Worm (Caenorhabditis elegans) whole organism, L4 larva: Measurements from ENCODE around the gene nhr-210.

ENCODE experiments used
- D1046.2 ChIP-seq: fragments of 200-800 bp; sonication (Bioruptor generic); IDR thresholded peaks from 2 replicates; pipeline ENCODE4 v1.3.6; 2022; ENCODE audit warnings: missing genetic modification characterization, missing compliant biosample characterization
- F10B5.3 ChIP-seq: sonication (generic microtip); optimal IDR thresholded peaks from 2 replicates; lab custom pipeline; 2016; ENCODE audit warnings: mild to moderate bottlenecking, missing genetic modification characterization, missing compliant biosample characterization
- F49E8.2 ChIP-seq: sonication (generic microtip); optimal IDR thresholded peaks from 2 replicates; lab custom pipeline; 2016; ENCODE audit warnings: missing compliant biosample characterization, mild to moderate bottlenecking, missing genetic modification characterization, borderline replicate concordance
- R02D3.7 ChIP-seq: fragments of 150-350 bp; sonication (generic microtip); optimal IDR thresholded peaks from 3 replicates; lab custom pipeline; 2014; ENCODE audit warnings: missing biosample characterization, missing genetic modification characterization
- Y105C5A.15 ChIP-seq: fragments of 200-800 bp; sonication (Bioruptor generic); IDR thresholded peaks from 2 replicates; pipeline ENCODE4 v1.3.6; 2022; ENCODE audit warnings: missing genetic modification characterization, missing compliant biosample characterization
- ZK337.2 ChIP-seq: fragments of 200-800 bp; sonication (Bioruptor generic); IDR thresholded peaks from 2 replicates; pipeline ENCODE4 v1.3.6; 2022; ENCODE audit warnings: missing genetic modification reagents, missing genetic modification characterization, missing compliant biosample characterization
- ZK546.5 ChIP-seq, 2 experiments: sonication (generic microtip); optimal IDR thresholded peaks; 2 replicates each; lab custom pipeline; 2017; ENCODE audit warnings: missing biosample characterization in 2 of 2, missing genetic modification characterization in 2 of 2
- aha-1 ChIP-seq: fragments of 150-350 bp; peaks from one replicate; lab custom pipeline; 2014; ENCODE audit warnings: missing biosample characterization, missing genetic modification characterization
- aly-2 ChIP-seq: sonication (generic microtip); optimal IDR thresholded peaks from 2 replicates; lab custom pipeline; 2018; ENCODE audit warnings: missing biosample characterization, missing genetic modification characterization
- ceh-20 ChIP-seq: fragments of 200-800 bp; sonication (Bioruptor generic); IDR thresholded peaks from 2 replicates; pipeline ENCODE4 v1.3.6; 2022; ENCODE audit warnings: missing genetic modification reagents, missing genetic modification characterization, missing compliant biosample characterization
- ceh-44 ChIP-seq: fragments of 200-800 bp; sonication (Bioruptor generic); IDR thresholded peaks from 2 replicates; pipeline ENCODE4 v1.3.6; 2022; ENCODE audit warnings: missing genetic modification reagents, missing genetic modification characterization, missing compliant biosample characterization
- ces-1 ChIP-seq: fragments of 150-350 bp; sonication (generic microtip); optimal IDR thresholded peaks from 4 replicates; lab custom pipeline; 2014; ENCODE audit warnings: missing biosample characterization, missing genetic modification reagents, missing genetic modification characterization
- daf-16 ChIP-seq, 3 experiments: sonication (generic microtip); optimal IDR thresholded peaks; 2 replicates each; lab custom pipeline; 2016 to 2017; ENCODE audit warnings: missing genetic modification characterization in 3 of 3, missing genetic modification reagents in 3 of 3, mild to moderate bottlenecking in 2 of 3, missing compliant biosample characterization in 2 of 3, missing biosample characterization in 1 of 3, moderate library complexity in 1 of 3
- daf-19 ChIP-seq: fragments of 200-800 bp; sonication (Bioruptor generic); conservative IDR thresholded peaks from 2 replicates; pipeline ENCODE4 v1.3.6; 2022; ENCODE audit warnings: missing genetic modification characterization, missing compliant biosample characterization
- daf-8 ChIP-seq: fragments of 200-800 bp; sonication (Bioruptor generic); IDR thresholded peaks from 2 replicates; pipeline ENCODE4 v1.3.6; 2022; ENCODE audit warnings: missing genetic modification characterization, missing compliant biosample characterization
- dmd-6 ChIP-seq: fragments of 200-800 bp; sonication (Bioruptor generic); IDR thresholded peaks from 2 replicates; pipeline ENCODE4 v1.3.6; 2022; ENCODE audit warnings: missing genetic modification reagents, missing genetic modification characterization, missing compliant biosample characterization
- dve-1 ChIP-seq: sonication (generic microtip); optimal IDR thresholded peaks from 2 replicates; lab custom pipeline; 2017; ENCODE audit warnings: antibody characterized with exemption, mild to moderate bottlenecking, missing genetic modification characterization, missing compliant biosample characterization; ENCODE audit not compliant: insufficient read depth
- fkh-10 ChIP-seq: fragments of 150-350 bp; optimal IDR thresholded peaks from 2 replicates; lab custom pipeline; 2014; ENCODE audit warnings: missing biosample characterization, missing genetic modification reagents, missing genetic modification characterization
- fos-1 ChIP-seq: fragments of 150-350 bp; optimal IDR thresholded peaks from 2 replicates; lab custom pipeline; 2014; ENCODE audit warnings: missing biosample characterization, missing genetic modification characterization
- hif-1 ChIP-seq, 2 experiments: sonication (generic microtip); optimal IDR thresholded peaks; 2 replicates each; lab custom pipeline; 2016 to 2017; ENCODE audit warnings: missing compliant biosample characterization in 2 of 2, missing genetic modification characterization in 2 of 2, missing genetic modification reagents in 2 of 2, missing genotype in 2 of 2, mild to moderate bottlenecking in 1 of 2
- hlh-11 ChIP-seq: fragments of 200-800 bp; sonication (Bioruptor generic); optimal IDR thresholded peaks from 2 replicates; lab custom pipeline; 2018; ENCODE audit warnings: mild to moderate bottlenecking, missing genetic modification characterization, missing compliant biosample characterization
- hlh-30 ChIP-seq: sonication (generic microtip); optimal IDR thresholded peaks from 2 replicates; lab custom pipeline; 2017; ENCODE audit warnings: antibody characterized with exemption, mild to moderate bottlenecking, missing genetic modification characterization, missing compliant biosample characterization; ENCODE audit not compliant: insufficient read depth
- lin-1 ChIP-seq: fragments of 200-800 bp; sonication (Bioruptor generic); IDR thresholded peaks from 2 replicates; pipeline ENCODE4 v1.3.6; 2022; ENCODE audit warnings: missing genetic modification reagents, missing genetic modification characterization, missing compliant biosample characterization
- lin-15B ChIP-seq: fragments of 150-350 bp; sonication (generic microtip); optimal IDR thresholded peaks from 3 replicates; lab custom pipeline; 2014; ENCODE audit warnings: missing biosample characterization, missing genetic modification characterization
- lin-29 ChIP-seq: fragments of 200-800 bp; sonication (Bioruptor generic); IDR thresholded peaks from 2 replicates; pipeline ENCODE4 v1.3.6; 2022; ENCODE audit warnings: missing genetic modification reagents, missing genetic modification characterization, missing compliant biosample characterization
- lin-38 ChIP-seq: fragments of 200-800 bp; sonication (Bioruptor generic); IDR thresholded peaks from 2 replicates; pipeline ENCODE4 v1.3.6; 2022; ENCODE audit warnings: missing genetic modification reagents, missing genetic modification characterization, missing compliant biosample characterization
- lsy-2 ChIP-seq, 2 experiments: fragments of 150-350 bp in 1 of 2; sonication (generic microtip) in 1 of 2; optimal IDR thresholded peaks; 2 replicates each; lab custom pipeline; 2014 to 2017; ENCODE audit warnings: missing biosample characterization in 2 of 2, missing genetic modification characterization in 2 of 2
- mdl-1 ChIP-seq, 2 experiments: fragments of 150-350 bp in 1 of 2; sonication (generic microtip) in 1 of 2; optimal IDR thresholded peaks; 2 replicates each; lab custom pipeline; 2014 to 2017; ENCODE audit warnings: missing biosample characterization in 2 of 2, missing genetic modification characterization in 2 of 2
- mxl-2 ChIP-seq: fragments of 200-800 bp; sonication (Bioruptor generic); conservative IDR thresholded peaks from 2 replicates; pipeline ENCODE4 v1.3.6; 2022; ENCODE audit warnings: missing genetic modification reagents, missing genetic modification characterization, missing compliant biosample characterization
- nhr-25 ChIP-seq: sonication (generic microtip); optimal IDR thresholded peaks from 2 replicates; lab custom pipeline; 2017; ENCODE audit warnings: missing genetic modification characterization, mild to moderate bottlenecking, missing compliant biosample characterization, antibody characterized with exemption, moderate library complexity, borderline replicate concordance; ENCODE audit not compliant: insufficient read depth
- nhr-28 ChIP-seq: fragments of 150-350 bp; optimal IDR thresholded peaks from 2 replicates; lab custom pipeline; 2014; ENCODE audit warnings: missing biosample characterization, missing genetic modification characterization
- nhr-48 ChIP-seq: sonication (generic microtip); optimal IDR thresholded peaks from 2 replicates; lab custom pipeline; 2016; ENCODE audit warnings: mild to moderate bottlenecking, missing genetic modification characterization, missing compliant biosample characterization
- nhr-76 ChIP-seq: fragments of 150-350 bp; optimal IDR thresholded peaks from 2 replicates; lab custom pipeline; 2014; ENCODE audit warnings: missing biosample characterization, missing genetic modification characterization
- nhr-77 ChIP-seq: fragments of 150-350 bp; optimal IDR thresholded peaks from 2 replicates; lab custom pipeline; 2014; ENCODE audit warnings: missing biosample characterization, missing genetic modification characterization
- pha-4 ChIP-seq, 2 experiments: fragments of 150-350 bp in 1 of 2; fragments of 200-800 bp in 1 of 2; sonication (Bioruptor generic) in 1 of 2; IDR thresholded peaks in 1 of 2; optimal IDR thresholded peaks in 1 of 2; 2 replicates each; pipeline versions ENCODE4 v1.3.6 to Lab custom; 2014 to 2022; ENCODE audit warnings: missing genetic modification characterization in 2 of 2, missing genetic modification reagents in 2 of 2, missing biosample characterization in 1 of 2, missing compliant biosample characterization in 1 of 2
- php-3 ChIP-seq: fragments of 200-800 bp; sonication (Bioruptor generic); IDR thresholded peaks from 2 replicates; pipeline ENCODE4 v1.3.6; 2022; ENCODE audit warnings: missing genetic modification reagents, missing genetic modification characterization, missing compliant biosample characterization
- pqm-1 ChIP-seq: sonication (generic microtip); optimal IDR thresholded peaks from 2 replicates; lab custom pipeline; 2017; ENCODE audit warnings: missing biosample characterization, missing genetic modification characterization
- set-16 ChIP-seq: fragments of 200-800 bp; sonication (Bioruptor generic); IDR thresholded peaks from 2 replicates; pipeline ENCODE4 v1.3.6; 2022; ENCODE audit warnings: missing genetic modification reagents, missing genetic modification characterization, missing compliant biosample characterization
- skn-1 ChIP-seq: fragments of 150-350 bp; optimal IDR thresholded peaks from 2 replicates; lab custom pipeline; 2014; ENCODE audit warnings: missing biosample characterization, missing genetic modification characterization
- snpc-1.2 ChIP-seq: fragments of 200-800 bp; sonication (Bioruptor generic); IDR thresholded peaks from 2 replicates; pipeline ENCODE4 v1.3.6; 2022; ENCODE audit warnings: missing genetic modification reagents, missing genetic modification characterization, missing compliant biosample characterization
- unc-62 ChIP-seq, 3 experiments: fragments of 150-350 bp in 1 of 3; sonication (generic microtip); optimal IDR thresholded peaks in 2 of 3; peaks in 1 of 3; 1 replicate in 1 of 3; 2 replicates in 2 of 3; lab custom pipeline; 2014 to 2017; ENCODE audit warnings: missing biosample characterization in 3 of 3, missing genetic modification characterization in 3 of 3, missing genetic modification reagents in 3 of 3, missing genotype in 1 of 3
- zfp-3 ChIP-seq: fragments of 200-800 bp; sonication (Bioruptor generic); conservative IDR thresholded peaks from 2 replicates; pipeline ENCODE4 v1.3.6; 2022; ENCODE audit warnings: missing genetic modification reagents, missing genetic modification characterization, missing compliant biosample characterization
- zip-11 ChIP-seq: fragments of 200-800 bp; sonication (Bioruptor generic); IDR thresholded peaks from 2 replicates; pipeline ENCODE4 v1.3.6; 2022; ENCODE audit warnings: missing genetic modification characterization, missing compliant biosample characterization
- zip-2 ChIP-seq: fragments of 150-350 bp; optimal IDR thresholded peaks from 2 replicates; lab custom pipeline; 2014; ENCODE audit warnings: missing biosample characterization, missing genetic modification characterization

The nhr-210 gene

DNA sequence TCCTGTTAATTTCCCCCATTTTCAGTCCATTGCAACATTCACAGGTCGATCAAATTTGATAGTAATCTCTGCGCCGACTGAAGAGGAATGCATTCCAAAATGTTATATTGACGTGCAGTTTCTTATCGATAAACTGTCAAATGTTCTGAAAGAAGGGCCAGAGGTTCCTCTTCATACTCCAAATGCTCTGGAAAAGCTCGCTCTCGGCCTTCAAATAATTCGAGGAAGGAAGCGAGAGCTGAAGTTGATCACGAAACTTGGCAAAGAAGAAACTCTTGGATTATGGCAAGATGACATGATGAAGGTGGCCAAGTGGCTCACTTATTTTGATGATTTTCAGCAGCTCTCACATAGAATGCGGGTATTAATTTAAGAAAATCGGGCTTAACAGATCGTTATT lies 40.3 kb downstream of the nhr-210 start:
- TF ChIP-seq ces-1 (GFP tag; lab: Kevin White, UChicago) (no peak), ceh-44 (GFP tag; lab: Robert Waterston, UW) (no peak), dmd-6 (GFP tag; lab: Robert Waterston, UW) (peak; percentile 60), aha-1 (tag; lab: Kevin White, UChicago) (peak; percentile 38), fkh-10 (GFP tag; lab: Kevin White, UChicago) (no peak), unc-62 (GFP tag; optimal IDR thresholded peaks at IDR 0.05 in 1 of 2; lab: Kevin White, UChicago) (peak in 1 of 2 experiments; percentile 97), unc-62 (tag; optimal IDR thresholded peaks at IDR 0.05; lab: Kevin White, UChicago) (no peak), lin-1 (GFP tag; lab: Robert Waterston, UW) (no peak), R02D3.7 (tag; lab: Kevin White, UChicago) (no peak)

DNA sequence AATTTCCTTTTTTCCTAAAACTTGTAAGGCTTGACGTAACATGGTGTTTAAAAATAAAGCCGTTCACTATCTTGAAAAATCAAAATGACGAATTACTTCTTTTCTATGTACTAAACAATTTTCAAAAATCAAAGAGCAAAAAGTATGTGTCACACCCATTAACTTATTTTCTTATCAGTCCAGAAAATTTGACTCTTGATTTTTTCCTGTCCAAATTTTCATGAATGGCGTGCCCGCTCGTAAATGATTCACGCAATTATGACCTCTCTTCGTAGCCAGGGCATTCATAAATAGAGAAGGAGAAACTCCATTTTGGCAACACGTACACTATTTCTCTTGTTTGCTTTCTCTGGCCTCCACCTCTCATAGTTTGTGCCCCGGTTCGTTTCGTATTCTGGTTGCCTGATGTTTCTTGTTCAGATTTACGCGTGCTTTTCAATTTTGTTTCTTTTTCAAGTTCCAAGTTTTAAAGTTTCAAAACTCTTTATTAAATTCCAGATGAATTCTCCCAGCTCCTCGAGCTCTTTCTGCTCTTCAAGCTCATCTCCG lies 41.6 kb downstream of the nhr-210 start, which contains the start of gene nhr-55:
Gene nhr-55 (plus strand): TSS at position 499 of the 549 bp plus-strand sequence.
- no peak for TF ChIP-seq aly-2 (tag; lab: Kevin White, UChicago)
- TF ChIP-seq nhr-28, result peak; percentile 91
- peak; percentile 24 for TF ChIP-seq nhr-77 (tag; lab: Kevin White, UChicago)
- no peak for TF ChIP-seq zip-2 (tag; lab: Kevin White, UChicago)
- TF ChIP-seq nhr-25 (tag; lab: Kevin White, UChicago), result no peak
- TF ChIP-seq dve-1 (tag; lab: Kevin White, UChicago), result peak; percentile 36
- TF ChIP-seq zip-11 (GFP tag; lab: Robert Waterston, UW), result no peak
- no peak for TF ChIP-seq pha-4 (GFP tag; IDR thresholded peaks at IDR 0.05; lab: Robert Waterston, UW)
- no peak for TF ChIP-seq pha-4 (tag; optimal IDR thresholded peaks at IDR 0.05; lab: Kevin White, UChicago)
- TF ChIP-seq hlh-11, result peak; percentile 50
- TF ChIP-seq Y105C5A.15 (GFP tag; lab: Robert Waterston, UW), result no peak
- no peak for TF ChIP-seq ceh-20 (GFP tag; lab: Robert Waterston, UW)
- TF ChIP-seq lsy-2 (tag; optimal IDR thresholded peaks at IDR 0.05; lab: Kevin White, UChicago), result no peak
- TF ChIP-seq nhr-76 (tag; lab: Kevin White, UChicago), result no peak
- TF ChIP-seq pqm-1 (tag; lab: Kevin White, UChicago), result peak; percentile 68
- no peak for TF ChIP-seq ZK337.2 (GFP tag; lab: Robert Waterston, UW)
- no peak for TF ChIP-seq daf-16 (GFP tag; optimal IDR thresholded peaks at IDR 0.05; lab: Kevin White, UChicago)
- TF ChIP-seq daf-16 (tag; optimal IDR thresholded peaks at IDR 0.05; lab: Kevin White, UChicago), result peak; percentile 63
- no peak for TF ChIP-seq snpc-1.2 (GFP tag; lab: Robert Waterston, UW)
- TF ChIP-seq lin-1 (GFP tag; lab: Robert Waterston, UW), result 0 out of 2 replicates have a peak, but pooled peaks have one; percentile 12
- TF ChIP-seq D1046.2 (GFP tag; lab: Robert Waterston, UW), result no peak
- TF ChIP-seq lin-38 (GFP tag; lab: Robert Waterston, UW), result no peak
- TF ChIP-seq dmd-6 (GFP tag; lab: Robert Waterston, UW), result peak; percentile 87
- no peak for TF ChIP-seq mxl-2

DNA sequence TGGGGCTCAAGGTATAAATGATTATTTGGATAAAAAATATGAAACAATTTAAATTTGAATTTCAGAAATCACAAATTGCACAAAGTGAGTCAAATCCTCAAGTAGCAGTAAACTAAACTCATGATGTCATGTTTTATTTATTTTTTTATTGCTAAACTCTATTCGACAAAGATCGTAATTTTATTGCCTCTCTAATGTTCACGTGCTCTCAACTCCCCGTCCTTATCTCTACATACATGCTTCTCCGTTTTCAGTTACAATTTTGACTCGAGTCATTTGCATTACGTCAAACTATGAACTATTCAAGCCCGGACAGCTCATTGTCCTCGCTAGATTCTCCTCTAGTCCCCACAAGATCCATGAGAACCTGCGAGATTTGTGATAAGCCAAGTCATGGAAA lies 44.8 kb downstream of the nhr-210 start, which contains the start of gene nhr-99:
Gene nhr-99 (plus strand): TSS at position 263 of the 400 bp plus-strand sequence.
- TF ChIP-seq set-16 (GFP tag; lab: Robert Waterston, UW), result no peak
- peak; percentile 39 for TF ChIP-seq hlh-30 (tag; lab: Kevin White, UChicago)
- no peak for TF ChIP-seq skn-1
- no peak for TF ChIP-seq mxl-2
- TF ChIP-seq dmd-6 (GFP tag; lab: Robert Waterston, UW), result peak; percentile 79
- TF ChIP-seq mdl-1 (tag; optimal IDR thresholded peaks at IDR 0.05; lab: Kevin White, UChicago), result peak in 1 of 2 experiments; percentile 45
- TF ChIP-seq daf-19, result no peak
- TF ChIP-seq daf-8 (GFP tag; lab: Robert Waterston, UW), result no peak
- peak; percentile 94 for TF ChIP-seq php-3 (GFP tag; lab: Robert Waterston, UW)
- no peak for TF ChIP-seq hif-1 (tag; optimal IDR thresholded peaks at IDR 0.05; lab: Kevin White, UChicago)
- peak; percentile 61 for TF ChIP-seq hlh-11
- TF ChIP-seq ZK546.5 (tag; optimal IDR thresholded peaks at IDR 0.05; lab: Kevin White, UChicago), result no peak
- TF ChIP-seq pqm-1 (tag; lab: Kevin White, UChicago), result peak; percentile 46
- no peak for TF ChIP-seq F49E8.2
- no peak for TF ChIP-seq lin-15B (tag; lab: Kevin White, UChicago)
- peak; percentile 80 for TF ChIP-seq nhr-28
- TF ChIP-seq nhr-48 (tag; lab: Kevin White, UChicago), result no peak
- TF ChIP-seq aly-2 (tag; lab: Kevin White, UChicago), result no peak
- TF ChIP-seq lin-29, result no peak
- TF ChIP-seq zfp-3 (GFP tag; lab: Robert Waterston, UW), result no peak
- TF ChIP-seq fos-1 (tag; lab: Kevin White, UChicago), result no peak
- TF ChIP-seq F10B5.3 (tag; lab: Kevin White, UChicago), result no peak
